Fruit fly (Drosophila melanogaster) whole organism, embryonic: ENCODE data around the gene CG9483.

Source experiments
- Asciz ChIP-seq: fragments of 200-800 bp; sonication (Bioruptor generic); optimal IDR thresholded peaks from 2 replicates; lab custom pipeline; 2017; ENCODE audit warnings: missing biosample characterization, mild to moderate bottlenecking, missing genetic modification characterization, missing genetic modification reagents
- Bdp1 ChIP-seq: fragments of 200-800 bp; sonication (Bioruptor generic); optimal IDR thresholded peaks from 3 replicates; lab custom pipeline; 2016; ENCODE audit warnings: missing biosample characterization, missing genetic modification characterization
- Bgb ChIP-seq: fragments of 200-800 bp; sonication (Bioruptor generic); IDR thresholded peaks from 2 replicates; pipeline ENCODE4 v1.3.6; 2022; ENCODE audit warnings: missing biosample characterization, missing genetic modification characterization; ENCODE audit not compliant: partially characterized antibody
- CG10209 ChIP-seq: fragments of 200-800 bp; sonication (Bioruptor generic); optimal IDR thresholded peaks from 3 replicates; lab custom pipeline; 2017; ENCODE audit warnings: missing biosample characterization, mild to moderate bottlenecking, missing genetic modification characterization, missing genetic modification reagents
- CG10267 ChIP-seq: fragments of 200-800 bp; sonication (Bioruptor generic); optimal IDR thresholded peaks from 2 replicates; lab custom pipeline; 2018; ENCODE audit warnings: missing biosample characterization, mild to moderate bottlenecking, missing genetic modification characterization, moderate library complexity
- CG10462 ChIP-seq: fragments of 200-800 bp; sonication (Bioruptor generic); optimal IDR thresholded peaks from 2 replicates; lab custom pipeline; 2016; ENCODE audit warnings: missing biosample characterization, missing genetic modification characterization
- CG10565 ChIP-seq: fragments of 200-800 bp; sonication (Bioruptor generic); optimal IDR thresholded peaks from 3 replicates; lab custom pipeline; 2016; ENCODE audit warnings: missing biosample characterization, mild to moderate bottlenecking, missing genetic modification characterization
- CG13296 ChIP-seq: fragments of 200-800 bp; sonication (Bioruptor generic); optimal IDR thresholded peaks from 3 replicates; lab custom pipeline; 2018; ENCODE audit warnings: missing biosample characterization, mild to moderate bottlenecking, missing genetic modification characterization
- CG15011 ChIP-seq: fragments of 200-800 bp; sonication (Bioruptor generic); optimal IDR thresholded peaks from 3 replicates; lab custom pipeline; 2018; ENCODE audit warnings: missing biosample characterization, mild to moderate bottlenecking, missing genetic modification characterization
- CG15073 ChIP-seq: fragments of 200-800 bp; sonication (Bioruptor generic); optimal IDR thresholded peaks from 2 replicates; lab custom pipeline; 2016; ENCODE audit warnings: missing biosample characterization, missing genetic modification characterization
- CG1603 ChIP-seq: fragments of 200-800 bp; sonication (Bioruptor generic); optimal IDR thresholded peaks from 2 replicates; lab custom pipeline; 2019; ENCODE audit warnings: missing biosample characterization, mild to moderate bottlenecking, missing genetic modification characterization, moderate library complexity
- CG17361 ChIP-seq: fragments of 200-800 bp; sonication (Bioruptor generic); IDR thresholded peaks from 3 replicates; pipeline ENCODE4 v1.3.6; 2022; ENCODE audit warnings: missing biosample characterization, missing genetic modification characterization
- CG18262 ChIP-seq: fragments of 200-800 bp; optimal IDR thresholded peaks from 3 replicates; lab custom pipeline; 2019; ENCODE audit warnings: missing biosample characterization, mild to moderate bottlenecking, missing genetic modification characterization, moderate library complexity
- CG18619 ChIP-seq: fragments of 200-800 bp; sonication (Bioruptor generic); optimal IDR thresholded peaks from 3 replicates; lab custom pipeline; 2017; ENCODE audit warnings: missing biosample characterization, mild to moderate bottlenecking, missing genetic modification characterization
- CG2712 ChIP-seq: fragments of 200-800 bp; optimal IDR thresholded peaks from 3 replicates; lab custom pipeline; 2019; ENCODE audit warnings: missing biosample characterization, mild to moderate bottlenecking, missing genetic modification characterization, moderate library complexity
- CG34422 ChIP-seq: fragments of 200-800 bp; sonication (Bioruptor generic); IDR thresholded peaks from 3 replicates; pipeline ENCODE4 v1.3.6; 2022; ENCODE audit warnings: missing biosample characterization, missing genetic modification characterization
- CG43689 ChIP-seq: fragments of 200-800 bp; sonication (Bioruptor generic); IDR thresholded peaks from 2 replicates; pipeline ENCODE4 v1.3.6; 2022; ENCODE audit warnings: missing biosample characterization, missing genetic modification characterization
- CG5180 ChIP-seq: fragments of 200-800 bp; sonication (Bioruptor generic); optimal IDR thresholded peaks from 3 replicates; lab custom pipeline; 2017; ENCODE audit warnings: missing biosample characterization, missing genetic modification characterization, mild to moderate bottlenecking, moderate library complexity, missing genetic modification reagents
- CG7928 ChIP-seq: fragments of 200-800 bp; sonication (Bioruptor generic); optimal IDR thresholded peaks from 2 replicates; lab custom pipeline; 2017; ENCODE audit warnings: missing biosample characterization, mild to moderate bottlenecking, missing genetic modification characterization
- CG8290 ChIP-seq, 3 experiments: fragments of 200-800 bp; sonication (Bioruptor generic); optimal IDR thresholded peaks; 2 replicates each; lab custom pipeline; 2016 to 2019; ENCODE audit warnings: missing biosample characterization in 3 of 3, missing genetic modification characterization in 3 of 3, mild to moderate bottlenecking in 2 of 3, moderate library complexity in 1 of 3
- CG9215 ChIP-seq: fragments of 200-800 bp; sonication (Bioruptor generic); IDR thresholded peaks from 2 replicates; pipeline ENCODE4 v1.3.6; 2022; ENCODE audit warnings: missing biosample characterization, missing genetic modification characterization
- CoRest ChIP-seq: fragments of 200-800 bp; sonication (Bioruptor generic); optimal IDR thresholded peaks from 3 replicates; lab custom pipeline; 2018; ENCODE audit warnings: missing biosample characterization, mild to moderate bottlenecking, missing genetic modification characterization, moderate library complexity
- Dek ChIP-seq: fragments of 200-800 bp; sonication (Bioruptor generic); optimal IDR thresholded peaks from 3 replicates; lab custom pipeline; 2019; ENCODE audit warnings: missing biosample characterization, mild to moderate bottlenecking, missing genetic modification characterization, moderate library complexity
- Dll ChIP-seq: fragments of 200-800 bp; sonication (Bioruptor generic); IDR thresholded peaks from 4 replicates; pipeline ENCODE4 v1.3.6; 2022; ENCODE audit warnings: missing biosample characterization, missing genetic modification characterization; ENCODE audit not compliant: partially characterized antibody
- Doc3 ChIP-seq: fragments of 200-800 bp; sonication (Bioruptor generic); IDR thresholded peaks from 3 replicates; pipeline ENCODE4 v1.3.6; 2022; ENCODE audit warnings: missing biosample characterization, missing genetic modification characterization; ENCODE audit not compliant: partially characterized antibody
- Ets65A ChIP-seq: fragments of 200-800 bp; sonication (Bioruptor generic); peaks from one replicate; lab custom pipeline; 2016; ENCODE audit warnings: missing biosample characterization, missing genetic modification characterization
- HHEX ChIP-seq: fragments of 200-800 bp; sonication (Bioruptor generic); optimal IDR thresholded peaks from 3 replicates; lab custom pipeline; 2017; ENCODE audit warnings: missing biosample characterization, mild to moderate bottlenecking, missing genetic modification characterization, missing genetic modification reagents
- HLH3B ChIP-seq: fragments of 200-800 bp; sonication (Bioruptor generic); IDR thresholded peaks from 2 replicates; pipeline ENCODE4 v1.3.6; 2022; ENCODE audit warnings: missing biosample characterization, missing genetic modification characterization
- Lhr ChIP-seq: fragments of 200-800 bp; sonication (Bioruptor generic); optimal IDR thresholded peaks from 3 replicates; lab custom pipeline; 2017; ENCODE audit warnings: mild to moderate bottlenecking, missing biosample characterization, missing genetic modification reagents, missing genetic modification characterization
- MBD-R2 ChIP-seq: fragments of 200-800 bp; sonication (Bioruptor generic); IDR thresholded peaks from 2 replicates; pipeline ENCODE4 v1.3.6; 2022; ENCODE audit warnings: missing biosample characterization, missing genetic modification characterization
- Med ChIP-seq: fragments of 200-800 bp; sonication (Bioruptor generic); peaks from one replicate; lab custom pipeline; 2016; ENCODE audit warnings: missing biosample characterization, missing genetic modification characterization, mild to moderate bottlenecking, inconsistent platforms, moderate library complexity
- Nf-YB ChIP-seq: fragments of 200-800 bp; sonication (Bioruptor generic); optimal IDR thresholded peaks from 3 replicates; lab custom pipeline; 2019; ENCODE audit warnings: missing biosample characterization, mild to moderate bottlenecking, missing genetic modification characterization, moderate library complexity
- Six4 ChIP-seq: fragments of 200-800 bp; sonication (Bioruptor generic); optimal IDR thresholded peaks from 2 replicates; lab custom pipeline; 2016; ENCODE audit warnings: missing biosample characterization, missing genetic modification characterization
- Ssrp ChIP-seq: fragments of 200-800 bp; sonication (Bioruptor generic); optimal IDR thresholded peaks from 2 replicates; lab custom pipeline; 2018; ENCODE audit warnings: missing biosample characterization, mild to moderate bottlenecking, missing genetic modification characterization, moderate library complexity
- ci ChIP-seq: fragments of 200-800 bp; sonication (Bioruptor generic); IDR thresholded peaks from 3 replicates; pipeline ENCODE4 v1.3.6; 2022; ENCODE audit warnings: missing biosample characterization, missing genetic modification characterization
- cwo ChIP-seq: fragments of 200-800 bp; sonication (Bioruptor generic); optimal IDR thresholded peaks from 3 replicates; lab custom pipeline; 2017; ENCODE audit warnings: missing biosample characterization, missing genetic modification characterization, mild to moderate bottlenecking, moderate library complexity, missing genetic modification reagents
- eve ChIP-seq, 2 experiments: fragments of >200 bp; optimal IDR thresholded peaks; 2 replicates each; lab custom pipeline; 2017; ENCODE audit warnings: missing biosample characterization in 2 of 2, missing genetic modification characterization in 2 of 2
- fu2 ChIP-seq: fragments of 200-800 bp; sonication (Bioruptor generic); optimal IDR thresholded peaks from 2 replicates; lab custom pipeline; 2016; ENCODE audit warnings: missing biosample characterization, missing genetic modification characterization
- ind ChIP-seq: fragments of 200-800 bp; sonication (Bioruptor generic); optimal IDR thresholded peaks from 3 replicates; lab custom pipeline; 2016; ENCODE audit warnings: missing biosample characterization, missing genetic modification characterization
- kay ChIP-seq: fragments of 200-800 bp; sonication (Bioruptor generic); optimal IDR thresholded peaks from 2 replicates; lab custom pipeline; 2016; ENCODE audit warnings: missing biosample characterization, missing genetic modification characterization
- phol ChIP-seq: fragments of 200-800 bp; sonication (Bioruptor generic); optimal IDR thresholded peaks from 3 replicates; lab custom pipeline; 2018; ENCODE audit warnings: missing biosample characterization, mild to moderate bottlenecking, missing genetic modification characterization, moderate library complexity
- pnt ChIP-seq: fragments of 200-800 bp; sonication (Bioruptor generic); optimal IDR thresholded peaks from 3 replicates; lab custom pipeline; 2016; ENCODE audit warnings: missing biosample characterization, missing genetic modification characterization
- ranshi ChIP-seq: fragments of 200-800 bp; sonication (Bioruptor generic); IDR thresholded peaks from 2 replicates; pipeline ENCODE4 v1.3.6; 2022; ENCODE audit warnings: missing biosample characterization, missing genetic modification characterization
- sqz ChIP-seq: fragments of 200-800 bp; sonication (Bioruptor generic); optimal IDR thresholded peaks from 3 replicates; lab custom pipeline; 2018; ENCODE audit warnings: missing biosample characterization, mild to moderate bottlenecking, missing genetic modification characterization
- tin ChIP-seq: fragments of 200-800 bp; sonication (Bioruptor generic); optimal IDR thresholded peaks from 3 replicates; lab custom pipeline; 2016; ENCODE audit warnings: missing biosample characterization, missing genetic modification characterization
- usp ChIP-seq: fragments of >200 bp; optimal IDR thresholded peaks from 2 replicates; lab custom pipeline; 2017; ENCODE audit warnings: missing biosample characterization, missing genetic modification characterization
- vvl ChIP-seq: fragments of 200-800 bp; sonication (Bioruptor generic); IDR thresholded peaks from 2 replicates; pipeline ENCODE4 v1.3.6; 2022; ENCODE audit warnings: missing biosample characterization, missing genetic modification characterization
- wor ChIP-seq: fragments of 200-800 bp; sonication (Bioruptor generic); IDR thresholded peaks from 2 replicates; pipeline ENCODE4 v1.3.6; 2022; ENCODE audit warnings: missing biosample characterization, missing genetic modification characterization

CG9483 gene

dm6 chr2L:8897954-8898713, 31.6 kb downstream of the CG9483 start (continued):
- no peak for TF ChIP-seq Dll (GFP tag; lab: Robert Waterston, UW)
- peak; percentile 0 for TF ChIP-seq CG7928 (GFP tag; lab: Kevin White, UChicago)
- TF ChIP-seq Nf-YB (GFP tag; lab: Kevin White, UChicago), result peak; percentile 2
- no peak for TF ChIP-seq Bdp1
- peak; percentile 49 for TF ChIP-seq Dek (tag; lab: Kevin White, UChicago)
- TF ChIP-seq CG8290 (GFP tag; optimal IDR thresholded peaks at IDR 0.05; lab: Kevin White, UChicago), result no peak
- peak in 1 of 2 experiments; percentile 15 for TF ChIP-seq CG8290 (tag; optimal IDR thresholded peaks at IDR 0.05; lab: Kevin White, UChicago)
- peak; percentile 63 for TF ChIP-seq CG10209 (GFP tag; lab: Kevin White, UChicago)
- no peak for TF ChIP-seq fu2 (GFP tag; lab: Kevin White, UChicago)
- TF ChIP-seq ranshi (GFP tag; lab: Robert Waterston, UW), result 0 out of 2 replicates have a peak, but pooled peaks have one; percentile 7
- TF ChIP-seq CG2712 (tag; lab: Kevin White, UChicago), result peak; percentile 68
- TF ChIP-seq CG43689, result no peak
- peak; percentile 15 for TF ChIP-seq CG5180 (GFP tag; lab: Kevin White, UChicago)
- no peak for TF ChIP-seq kay (GFP tag; lab: Kevin White, UChicago)
- TF ChIP-seq wor (GFP tag; lab: Robert Waterston, UW), result peak; percentile 19; the same call in 1 of the 2 replicates
- TF ChIP-seq ind (GFP tag; lab: Kevin White, UChicago), result peak; percentile 33
- TF ChIP-seq tin (GFP tag; lab: Kevin White, UChicago), result no peak
- peak; percentile 53 for TF ChIP-seq CG13296
- peak; percentile 26 for TF ChIP-seq CG1603 (tag; lab: Kevin White, UChicago)
- TF ChIP-seq Ets65A (GFP tag; lab: Kevin White, UChicago), result no peak
- TF ChIP-seq HLH3B (GFP tag; lab: Robert Waterston, UW), result peak; percentile 50
- no peak for TF ChIP-seq pnt (GFP tag; lab: Kevin White, UChicago)
- peak; percentile 25 for TF ChIP-seq Med
- TF ChIP-seq CoRest (tag; lab: Kevin White, UChicago), result peak; percentile 65
- TF ChIP-seq Asciz (GFP tag; lab: Kevin White, UChicago), result peak; percentile 45
- peak; percentile 17 for TF ChIP-seq CG18619 (GFP tag; lab: Kevin White, UChicago)
- TF ChIP-seq eve (GFP tag; optimal IDR thresholded peaks at IDR 0.05; lab: Kevin White, UChicago), result peak in 1 of 2 experiments; percentile 80
- TF ChIP-seq ci, result peak; percentile 44; the same call in 1 of the 3 replicates
- TF ChIP-seq CG10267, result peak; percentile 29
- peak; percentile 68 for TF ChIP-seq CG17361 (GFP tag; lab: Robert Waterston, UW)
- TF ChIP-seq CG34422 (GFP tag; lab: Robert Waterston, UW), result peak; percentile 22; the same call in 1 of the 3 replicates
- no peak for TF ChIP-seq Doc3 (GFP tag; lab: Robert Waterston, UW)
- TF ChIP-seq CG10462 (GFP tag; lab: Kevin White, UChicago), result no peak
- 0 out of 2 replicates have a peak, but pooled peaks have one; percentile 23 for TF ChIP-seq CG9215 (GFP tag; lab: Robert Waterston, UW)
- TF ChIP-seq MBD-R2, result no peak
- peak; percentile 64 for TF ChIP-seq CG18262 (tag; lab: Kevin White, UChicago)
- TF ChIP-seq sqz (GFP tag; lab: Kevin White, UChicago), result peak; percentile 25
- no peak for TF ChIP-seq Bgb (GFP tag; lab: Robert Waterston, UW)
- TF ChIP-seq Ssrp (tag; lab: Kevin White, UChicago), result peak; percentile 52
- TF ChIP-seq Lhr (GFP tag; lab: Kevin White, UChicago), result no peak
- TF ChIP-seq HHEX, result peak; percentile 41
- TF ChIP-seq cwo (GFP tag; lab: Kevin White, UChicago), result peak; percentile 33
- TF ChIP-seq Six4 (GFP tag; lab: Kevin White, UChicago), result no peak
- TF ChIP-seq vvl (GFP tag; lab: Robert Waterston, UW), result peak; percentile 6
- no peak for TF ChIP-seq usp (GFP tag; lab: Kevin White, UChicago)
- TF ChIP-seq phol (tag; lab: Kevin White, UChicago), result peak; percentile 62
- no peak for TF ChIP-seq CG15073 (GFP tag; lab: Kevin White, UChicago)
- peak; percentile 27 for TF ChIP-seq CG15011 (GFP tag; lab: Kevin White, UChicago)
- TF ChIP-seq CG10565, result no peak
